Worm (Caenorhabditis elegans) whole organism, L4/young adult: ENCODE measurements around the gene wdr-37.

Experiments used
- W03F9.2 ChIP-seq: fragments of 150-350 bp; optimal IDR thresholded peaks from 2 replicates; lab custom pipeline; 2014; ENCODE audit warnings: missing biosample characterization, missing genetic modification characterization
- dao-5 ChIP-seq: sonication (generic microtip); optimal IDR thresholded peaks from 2 replicates; lab custom pipeline; 2016; ENCODE audit warnings: missing genotype, missing genetic modification characterization, moderate library complexity, missing compliant biosample characterization
- him-1 ChIP-seq: sonication (generic microtip); optimal IDR thresholded peaks from 2 replicates; lab custom pipeline; 2016; ENCODE audit warnings: missing genotype, missing genetic modification reagents, missing genetic modification characterization, missing compliant biosample characterization

DNA sequence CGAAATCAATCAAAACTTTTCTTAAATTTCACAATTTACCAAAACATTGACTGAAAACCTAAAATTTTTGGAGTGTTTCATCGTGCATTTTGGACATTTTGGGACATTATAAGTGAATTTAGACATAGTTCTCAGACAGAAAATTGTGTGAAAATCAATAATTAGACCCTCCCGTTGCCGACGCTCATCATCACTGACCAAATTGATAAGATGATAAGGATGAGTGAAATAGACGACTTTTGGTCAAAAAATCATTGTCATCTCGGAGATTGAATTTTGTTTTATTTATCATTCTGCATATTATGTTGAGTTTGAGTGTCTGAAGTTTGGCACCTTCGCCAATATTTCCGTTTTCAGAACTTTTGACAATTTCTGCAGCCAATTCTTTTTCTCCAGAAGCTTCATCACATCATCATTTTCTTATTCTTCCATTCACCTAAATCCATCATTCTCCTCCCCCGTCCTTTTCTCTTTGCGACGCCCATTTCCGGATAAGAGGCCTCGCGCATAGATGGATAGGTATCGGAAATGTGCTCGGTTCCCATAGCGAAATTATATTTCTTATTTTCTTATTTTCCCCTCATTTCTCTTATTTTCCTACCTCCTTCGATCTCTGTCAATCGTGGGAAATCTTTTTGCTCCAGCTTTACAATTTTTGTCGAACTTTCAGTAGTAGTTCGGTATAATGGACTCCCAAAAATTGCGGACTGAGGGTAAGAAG, 11.9 kb upstream of the wdr-37 start, which contains the start of gene bas-1:
- TF ChIP-seq him-1 (tag; lab: Kevin White, UChicago) (no peak), W03F9.2 (tag; lab: Kevin White, UChicago) (no peak), dao-5 (tag; lab: Kevin White, UChicago) (no peak)
